Fruit fly (Drosophila melanogaster) whole organism, embryonic: Measurements from ENCODE around the gene CG14194.

Experiments
- Abd-B ChIP-seq: fragments of 200-800 bp; sonication (Bioruptor generic); optimal IDR thresholded peaks from 2 replicates; lab custom pipeline; 2018; ENCODE audit warnings: missing biosample characterization, mild to moderate bottlenecking, missing genetic modification characterization, moderate library complexity
- Blimp-1 ChIP-seq: fragments of 200-800 bp; sonication (Bioruptor generic); optimal IDR thresholded peaks from 3 replicates; lab custom pipeline; 2018; ENCODE audit warnings: missing biosample characterization, missing genetic modification characterization, mild to moderate bottlenecking, moderate library complexity, missing genetic modification reagents
- Bteb2 ChIP-seq: fragments of 200-800 bp; sonication (Bioruptor generic); optimal IDR thresholded peaks from 2 replicates; lab custom pipeline; 2016; ENCODE audit warnings: missing biosample characterization, missing genetic modification characterization
- C15 ChIP-seq: fragments of 200-800 bp; sonication (Bioruptor generic); IDR thresholded peaks from 3 replicates; pipeline ENCODE4 v1.3.6; 2022; ENCODE audit warnings: missing biosample characterization, missing genetic modification characterization
- CG10462 ChIP-seq: fragments of 200-800 bp; sonication (Bioruptor generic); optimal IDR thresholded peaks from 2 replicates; lab custom pipeline; 2016; ENCODE audit warnings: missing biosample characterization, missing genetic modification characterization
- CG1233 ChIP-seq: fragments of 200-800 bp; sonication (Bioruptor generic); optimal IDR thresholded peaks from 4 replicates; lab custom pipeline; 2018; ENCODE audit warnings: missing biosample characterization, mild to moderate bottlenecking, missing genetic modification characterization
- CG12769 ChIP-seq: fragments of 200-800 bp; sonication (Bioruptor generic); optimal IDR thresholded peaks from 2 replicates; lab custom pipeline; 2019; ENCODE audit warnings: missing biosample characterization, mild to moderate bottlenecking, missing genetic modification characterization, moderate library complexity
- CG15011 ChIP-seq: fragments of 200-800 bp; sonication (Bioruptor generic); optimal IDR thresholded peaks from 3 replicates; lab custom pipeline; 2018; ENCODE audit warnings: missing biosample characterization, mild to moderate bottlenecking, missing genetic modification characterization
- CG15696 ChIP-seq: fragments of 200-800 bp; sonication (Bioruptor generic); optimal IDR thresholded peaks from 2 replicates; lab custom pipeline; 2019; ENCODE audit warnings: missing biosample characterization, mild to moderate bottlenecking, missing genetic modification characterization, moderate library complexity
- CG16813 ChIP-seq: fragments of 200-800 bp; sonication (Bioruptor generic); IDR thresholded peaks from 3 replicates; pipeline ENCODE4 v1.3.6; 2022; ENCODE audit warnings: missing biosample characterization, missing genetic modification characterization; ENCODE audit not compliant: partially characterized antibody
- CG17186 ChIP-seq: fragments of 200-800 bp; sonication (Bioruptor generic); optimal IDR thresholded peaks from 3 replicates; lab custom pipeline; 2017; ENCODE audit warnings: missing biosample characterization, missing genetic modification reagents, missing genetic modification characterization
- CG17361 ChIP-seq: fragments of 200-800 bp; sonication (Bioruptor generic); IDR thresholded peaks from 3 replicates; pipeline ENCODE4 v1.3.6; 2022; ENCODE audit warnings: missing biosample characterization, missing genetic modification characterization
- CG18599 ChIP-seq: fragments of 200-800 bp; sonication (Bioruptor generic); optimal IDR thresholded peaks from 3 replicates; lab custom pipeline; 2017; ENCODE audit warnings: missing biosample characterization, missing genetic modification characterization, mild to moderate bottlenecking, moderate library complexity, missing genetic modification reagents
- CG30020 ChIP-seq: fragments of 200-800 bp; optimal IDR thresholded peaks from 2 replicates; lab custom pipeline; 2019; ENCODE audit warnings: missing biosample characterization, mild to moderate bottlenecking, missing genetic modification characterization, moderate library complexity
- CG30403 ChIP-seq: fragments of 200-800 bp; sonication (Bioruptor generic); optimal IDR thresholded peaks from 3 replicates; lab custom pipeline; 2016; ENCODE audit warnings: missing biosample characterization, missing genetic modification characterization
- CG31224 ChIP-seq: fragments of 200-800 bp; sonication (Bioruptor generic); IDR thresholded peaks from 2 replicates; pipeline ENCODE4 v1.3.6; 2022; ENCODE audit warnings: missing biosample characterization, missing genetic modification characterization
- CG34376 ChIP-seq: fragments of 200-800 bp; sonication (Bioruptor generic); optimal IDR thresholded peaks from 2 replicates; lab custom pipeline; 2018; ENCODE audit warnings: missing biosample characterization, mild to moderate bottlenecking, missing genetic modification characterization
- CG6854 ChIP-seq: fragments of 200-800 bp; sonication (Bioruptor generic); optimal IDR thresholded peaks from 3 replicates; lab custom pipeline; 2017; ENCODE audit warnings: missing biosample characterization, mild to moderate bottlenecking, missing genetic modification characterization
- Dfd ChIP-seq, 2 experiments: fragments of >200 bp; optimal IDR thresholded peaks; 2 replicates each; lab custom pipeline; 2017; ENCODE audit warnings: missing biosample characterization in 2 of 2, missing genetic modification characterization in 2 of 2
- Doc2 ChIP-seq: fragments of 200-800 bp; sonication (Bioruptor generic); IDR thresholded peaks from 2 replicates; pipeline ENCODE4 v1.3.6; 2022; ENCODE audit warnings: missing biosample characterization, missing genetic modification characterization
- Dref ChIP-seq: fragments of 200-800 bp; sonication (Bioruptor generic); IDR thresholded peaks from 2 replicates; pipeline ENCODE4 v1.3.6; 2022; ENCODE audit warnings: missing biosample characterization, missing genetic modification characterization
- Eip74EF ChIP-seq, 2 experiments: fragments of 200-800 bp in 1 of 2; fragments of >200 bp in 1 of 2; sonication (Bioruptor generic) in 1 of 2; optimal IDR thresholded peaks; 2 replicates each; lab custom pipeline; 2017 to 2019; ENCODE audit warnings: missing biosample characterization in 2 of 2, missing genetic modification characterization in 2 of 2, mild to moderate bottlenecking in 1 of 2, moderate library complexity in 1 of 2
- Ets97D ChIP-seq: fragments of 200-800 bp; sonication (Bioruptor generic); optimal IDR thresholded peaks from 3 replicates; lab custom pipeline; 2016; ENCODE audit warnings: missing biosample characterization, missing genetic modification characterization
- Fer2 ChIP-seq: fragments of 200-800 bp; sonication (Bioruptor generic); optimal IDR thresholded peaks from 2 replicates; lab custom pipeline; 2018; ENCODE audit warnings: missing biosample characterization, mild to moderate bottlenecking, missing genetic modification characterization, moderate library complexity
- Gug ChIP-seq: fragments of 200-800 bp; sonication (Bioruptor generic); IDR thresholded peaks from 4 replicates; pipeline ENCODE4 v1.3.6; 2022; ENCODE audit warnings: missing biosample characterization, missing genetic modification characterization
- Hr39 ChIP-seq: fragments of >200 bp; optimal IDR thresholded peaks from 2 replicates; lab custom pipeline; 2017
- MESR4 ChIP-seq: fragments of 200-800 bp; sonication (Bioruptor generic); optimal IDR thresholded peaks from 2 replicates; lab custom pipeline; 2018; ENCODE audit warnings: missing biosample characterization, mild to moderate bottlenecking, missing genetic modification characterization, moderate library complexity
- Med ChIP-seq: fragments of 200-800 bp; sonication (Bioruptor generic); peaks from one replicate; lab custom pipeline; 2016; ENCODE audit warnings: missing biosample characterization, missing genetic modification characterization, mild to moderate bottlenecking, inconsistent platforms, moderate library complexity
- Myb ChIP-seq: fragments of 200-800 bp; sonication (Bioruptor generic); optimal IDR thresholded peaks from 2 replicates; lab custom pipeline; 2016; ENCODE audit warnings: missing biosample characterization, missing genetic modification characterization
- Trl ChIP-seq, 3 experiments: fragments of >200 bp in 2 of 3; fragments of 200-800 bp in 1 of 3; sonication (Bioruptor generic) in 1 of 3; optimal IDR thresholded peaks; 2 replicates in 1 of 3; 3 replicates in 2 of 3; lab custom pipeline; 2016 to 2017; ENCODE audit warnings: missing biosample characterization in 1 of 3, missing genetic modification characterization in 1 of 3
- amos ChIP-seq: fragments of 200-800 bp; sonication (Bioruptor generic); IDR thresholded peaks from 2 replicates; pipeline ENCODE4 v1.3.6; 2022; ENCODE audit warnings: missing biosample characterization, missing genetic modification characterization; ENCODE audit not compliant: partially characterized antibody
- ap ChIP-seq: fragments of 200-800 bp; sonication (Bioruptor generic); IDR thresholded peaks from 2 replicates; pipeline ENCODE4 v1.3.6; 2022; ENCODE audit warnings: missing biosample characterization, missing genetic modification characterization
- ase ChIP-seq: fragments of 200-800 bp; sonication (Bioruptor generic); IDR thresholded peaks from 3 replicates; pipeline ENCODE4 v1.3.6; 2022; ENCODE audit warnings: missing biosample characterization, missing genetic modification characterization
- bab2 ChIP-seq: fragments of 200-800 bp; sonication (Bioruptor generic); optimal IDR thresholded peaks from 2 replicates; lab custom pipeline; 2016; ENCODE audit warnings: missing biosample characterization, missing genetic modification characterization
- bigmax ChIP-seq: fragments of 200-800 bp; sonication (Bioruptor generic); optimal IDR thresholded peaks from 2 replicates; lab custom pipeline; 2018; ENCODE audit warnings: missing biosample characterization, mild to moderate bottlenecking, missing genetic modification characterization
- croc ChIP-seq: fragments of 200-800 bp; sonication (Bioruptor generic); conservative IDR thresholded peaks from 3 replicates; pipeline ENCODE4 v1.3.6; 2022; ENCODE audit warnings: missing biosample characterization, missing genetic modification characterization
- dmrt11E ChIP-seq: fragments of 200-800 bp; sonication (Bioruptor generic); optimal IDR thresholded peaks from 3 replicates; lab custom pipeline; 2018; ENCODE audit warnings: missing biosample characterization, mild to moderate bottlenecking, missing genetic modification characterization, moderate library complexity
- ind ChIP-seq: fragments of 200-800 bp; sonication (Bioruptor generic); optimal IDR thresholded peaks from 3 replicates; lab custom pipeline; 2016; ENCODE audit warnings: missing biosample characterization, missing genetic modification characterization
- lov ChIP-seq, 2 experiments: fragments of 200-800 bp in 1 of 2; fragments of >200 bp in 1 of 2; sonication (Bioruptor generic) in 1 of 2; IDR thresholded peaks in 1 of 2; optimal IDR thresholded peaks in 1 of 2; 2 replicates in 1 of 2; 3 replicates in 1 of 2; pipeline versions ENCODE4 v1.3.6 to Lab custom; 2017 to 2022; ENCODE audit warnings: missing biosample characterization in 1 of 2, missing genetic modification characterization in 1 of 2
- nerfin-1 ChIP-seq: fragments of 200-800 bp; sonication (Bioruptor generic); optimal IDR thresholded peaks from 3 replicates; lab custom pipeline; 2019; ENCODE audit warnings: missing biosample characterization, mild to moderate bottlenecking, missing genetic modification characterization, moderate library complexity
- pfk ChIP-seq: fragments of 200-800 bp; sonication (Bioruptor generic); optimal IDR thresholded peaks from 2 replicates; lab custom pipeline; 2018; ENCODE audit warnings: missing biosample characterization, mild to moderate bottlenecking, missing genetic modification characterization, moderate library complexity
- pho ChIP-seq: fragments of 200-800 bp; sonication (Bioruptor generic); optimal IDR thresholded peaks from 2 replicates; lab custom pipeline; 2016; ENCODE audit warnings: missing biosample characterization, missing genetic modification characterization
- run ChIP-seq: fragments of 200-800 bp; sonication (Bioruptor generic); optimal IDR thresholded peaks from 3 replicates; lab custom pipeline; 2018; ENCODE audit warnings: missing biosample characterization, mild to moderate bottlenecking, missing genetic modification characterization
- schlank ChIP-seq: fragments of 200-800 bp; sonication (Bioruptor generic); optimal IDR thresholded peaks from 2 replicates; lab custom pipeline; 2018; ENCODE audit warnings: missing biosample characterization, mild to moderate bottlenecking, missing genetic modification characterization
- sim ChIP-seq: fragments of 200-800 bp; sonication (Bioruptor generic); IDR thresholded peaks from 2 replicates; pipeline ENCODE4 v1.3.6; 2022; ENCODE audit warnings: missing biosample characterization, missing genetic modification characterization
- sisA ChIP-seq: fragments of 200-800 bp; sonication (Bioruptor generic); IDR thresholded peaks from 2 replicates; pipeline ENCODE4 v1.3.6; 2022; ENCODE audit warnings: missing biosample characterization, missing genetic modification characterization
- slp2 ChIP-seq: fragments of 200-800 bp; sonication (Bioruptor generic); optimal IDR thresholded peaks from 2 replicates; lab custom pipeline; 2016; ENCODE audit warnings: missing biosample characterization, missing genetic modification characterization
- sug ChIP-seq: fragments of 200-800 bp; optimal IDR thresholded peaks from 2 replicates; lab custom pipeline; 2019; ENCODE audit warnings: missing biosample characterization, mild to moderate bottlenecking, missing genetic modification characterization, moderate library complexity
- usp ChIP-seq: fragments of >200 bp; optimal IDR thresholded peaks from 2 replicates; lab custom pipeline; 2017; ENCODE audit warnings: missing biosample characterization, missing genetic modification characterization
- zen ChIP-seq: fragments of 200-800 bp; sonication (Bioruptor generic); optimal IDR thresholded peaks from 3 replicates; lab custom pipeline; 2018; ENCODE audit warnings: missing biosample characterization, mild to moderate bottlenecking, missing genetic modification characterization, moderate library complexity

CG14194 gene

dm6 chrX:19154998-19155397 is 38.4 kb upstream of the CG14194 start (continued):
- TF ChIP-seq CG34376 (GFP tag; lab: Kevin White, UChicago) (no peak), run (tag; lab: Kevin White, UChicago) (peak; percentile 30), CG30020 (tag; lab: Kevin White, UChicago) (peak; percentile 60), Fer2 (no peak), Abd-B (GFP tag; lab: Kevin White, UChicago) (peak; percentile 90), CG15696 (tag; lab: Kevin White, UChicago) (peak; percentile 92), amos (GFP tag; lab: Robert Waterston, UW) (no peak), ap (GFP tag; lab: Robert Waterston, UW) (peak; percentile 61; the same call in 1 of the 2 replicates), Bteb2 (peak; percentile 29), Med (peak; percentile 98), CG18599 (GFP tag; lab: Kevin White, UChicago) (peak; percentile 71), ase (GFP tag; lab: Robert Waterston, UW) (peak; percentile 72; the same call in 2 of the 3 replicates), bab2 (GFP tag; lab: Kevin White, UChicago) (peak; percentile 94), sim (GFP tag; lab: Robert Waterston, UW) (peak; percentile 88), slp2 (GFP tag; lab: Kevin White, UChicago) (peak; percentile 84), CG12769 (tag; lab: Kevin White, UChicago) (peak; percentile 75), Dfd (GFP tag; optimal IDR thresholded peaks at IDR 0.05; lab: Kevin White, UChicago) (no peak), bigmax (no peak), lov (optimal IDR thresholded peaks at IDR 0.05; lab: Kevin White, UChicago) (no peak), lov (GFP tag; IDR thresholded peaks at IDR 0.05; lab: Robert Waterston, UW) (peak; percentile 92), CG31224 (GFP tag; lab: Robert Waterston, UW) (peak; percentile 34; the same call in 1 of the 2 replicates), Gug (GFP tag; lab: Robert Waterston, UW) (peak; percentile 74; the same call in 3 of the 4 replicates), dmrt11E (tag; lab: Kevin White, UChicago) (peak; percentile 97), Doc2 (no peak), zen (peak; percentile 91), sisA (GFP tag; lab: Robert Waterston, UW) (peak; percentile 86), Myb (GFP tag; lab: Kevin White, UChicago) (peak; percentile 48), Eip74EF (GFP tag; optimal IDR thresholded peaks at IDR 0.05; lab: Kevin White, UChicago) (peak in 1 of 2 experiments; percentile 87), schlank (peak; percentile 23), pho (GFP tag; lab: Kevin White, UChicago) (peak; percentile 55), Ets97D (GFP tag; lab: Kevin White, UChicago) (peak; percentile 70), CG17186 (GFP tag; lab: Kevin White, UChicago) (peak; percentile 67), CG1233 (GFP tag; lab: Kevin White, UChicago) (peak; percentile 75), MESR4 (GFP tag; lab: Kevin White, UChicago) (peak; percentile 6), CG10462 (peak; percentile 72), C15 (peak; percentile 40; the same call in 1 of the 3 replicates), pfk (GFP tag; lab: Kevin White, UChicago) (no peak), Dref (no peak), ind (GFP tag; lab: Kevin White, UChicago) (peak; percentile 71), CG6854 (peak; percentile 8), CG17361 (GFP tag; lab: Robert Waterston, UW) (peak; percentile 91), croc (GFP tag; lab: Robert Waterston, UW) (peak; percentile 88), CG30403 (GFP tag; lab: Kevin White, UChicago) (peak; percentile 80), usp (GFP tag; lab: Kevin White, UChicago) (no peak), Trl (optimal IDR thresholded peaks at IDR 0.05; lab: Kevin White, UChicago) (peak in 1 of 2 experiments; percentile 23), Trl (GFP tag; optimal IDR thresholded peaks at IDR 0.05; lab: Kevin White, UChicago) (peak; percentile 79), sug (tag; lab: Kevin White, UChicago) (no peak), Blimp-1 (GFP tag; lab: Kevin White, UChicago) (peak; percentile 92), Hr39 (lab: Kevin White, UChicago) (no peak), nerfin-1 (peak; percentile 83), CG16813 (GFP tag; lab: Robert Waterston, UW) (no peak), CG15011 (GFP tag; lab: Kevin White, UChicago) (no peak)
